Fruit fly (Drosophila melanogaster) whole organism, embryonic: Measurements from ENCODE around the gene Shawn.
A peak's percentile ranks its signal among the peaks of the same experiment; 100 is the strongest.

Experiments
- BEAF-32 ChIP-seq: fragments of 200-800 bp; sonication (Bioruptor generic); optimal IDR thresholded peaks from 3 replicates; lab custom pipeline; 2017; ENCODE audit warnings: missing biosample characterization, missing genetic modification characterization, mild to moderate bottlenecking, moderate library complexity, missing genetic modification reagents
- CG10321 ChIP-seq: fragments of 200-800 bp; sonication (Bioruptor generic); IDR thresholded peaks from 2 replicates; pipeline ENCODE4 v1.3.6; 2022; ENCODE audit warnings: missing biosample characterization, missing genetic modification characterization
- CG10565 ChIP-seq: fragments of 200-800 bp; sonication (Bioruptor generic); optimal IDR thresholded peaks from 3 replicates; lab custom pipeline; 2016; ENCODE audit warnings: missing biosample characterization, mild to moderate bottlenecking, missing genetic modification characterization
- CG13296 ChIP-seq: fragments of 200-800 bp; sonication (Bioruptor generic); optimal IDR thresholded peaks from 3 replicates; lab custom pipeline; 2018; ENCODE audit warnings: missing biosample characterization, mild to moderate bottlenecking, missing genetic modification characterization
- CG13894 ChIP-seq: fragments of 200-800 bp; sonication (Bioruptor generic); optimal IDR thresholded peaks from 3 replicates; lab custom pipeline; 2018; ENCODE audit warnings: missing biosample characterization, mild to moderate bottlenecking, missing genetic modification characterization, moderate library complexity
- CG14710 ChIP-seq: fragments of 200-800 bp; sonication (Bioruptor generic); optimal IDR thresholded peaks from 3 replicates; lab custom pipeline; 2019; ENCODE audit warnings: missing biosample characterization, mild to moderate bottlenecking, missing genetic modification characterization, moderate library complexity
- CG15269 ChIP-seq: fragments of 200-800 bp; sonication (Bioruptor generic); optimal IDR thresholded peaks from 2 replicates; lab custom pipeline; 2018; ENCODE audit warnings: missing biosample characterization, mild to moderate bottlenecking, missing genetic modification characterization, moderate library complexity
- CG15601 ChIP-seq: fragments of 200-800 bp; sonication (Bioruptor generic); optimal IDR thresholded peaks from 3 replicates; lab custom pipeline; 2019; ENCODE audit warnings: missing biosample characterization, mild to moderate bottlenecking, missing genetic modification characterization, moderate library complexity
- CG15696 ChIP-seq: fragments of 200-800 bp; sonication (Bioruptor generic); optimal IDR thresholded peaks from 2 replicates; lab custom pipeline; 2019; ENCODE audit warnings: missing biosample characterization, mild to moderate bottlenecking, missing genetic modification characterization, moderate library complexity
- CG1603 ChIP-seq: fragments of 200-800 bp; sonication (Bioruptor generic); optimal IDR thresholded peaks from 2 replicates; lab custom pipeline; 2019; ENCODE audit warnings: missing biosample characterization, mild to moderate bottlenecking, missing genetic modification characterization, moderate library complexity
- CG17568 ChIP-seq: fragments of 200-800 bp; sonication (Bioruptor generic); optimal IDR thresholded peaks from 2 replicates; lab custom pipeline; 2018; ENCODE audit warnings: missing biosample characterization, mild to moderate bottlenecking, missing genetic modification characterization, moderate library complexity
- CG18011 ChIP-seq: fragments of 200-800 bp; sonication (Bioruptor generic); optimal IDR thresholded peaks from 2 replicates; lab custom pipeline; 2017; ENCODE audit warnings: missing biosample characterization, missing genetic modification characterization, mild to moderate bottlenecking, moderate library complexity, missing genotype
- CG2116 ChIP-seq: fragments of 200-800 bp; sonication (Bioruptor generic); optimal IDR thresholded peaks from 3 replicates; lab custom pipeline; 2018; ENCODE audit warnings: missing biosample characterization, mild to moderate bottlenecking, missing genetic modification characterization
- CG2129 ChIP-seq: fragments of 200-800 bp; sonication (Bioruptor generic); IDR thresholded peaks from 2 replicates; pipeline ENCODE4 v1.3.6; 2022; ENCODE audit warnings: missing biosample characterization, missing genetic modification characterization; ENCODE audit not compliant: partially characterized antibody
- CG3065 ChIP-seq: fragments of 200-800 bp; sonication (Bioruptor generic); optimal IDR thresholded peaks from 2 replicates; lab custom pipeline; 2016; ENCODE audit warnings: missing biosample characterization, missing genetic modification characterization
- CG4424 ChIP-seq: fragments of 200-800 bp; sonication (Bioruptor generic); optimal IDR thresholded peaks from 3 replicates; lab custom pipeline; 2016; ENCODE audit warnings: missing biosample characterization, missing genetic modification characterization
- CG6272 ChIP-seq: fragments of 200-800 bp; sonication (Bioruptor generic); IDR thresholded peaks from 2 replicates; pipeline ENCODE4 v1.3.6; 2022; ENCODE audit warnings: missing biosample characterization, missing genetic modification characterization
- CG6654 ChIP-seq: fragments of 200-800 bp; sonication (Bioruptor generic); optimal IDR thresholded peaks from 2 replicates; lab custom pipeline; 2017; ENCODE audit warnings: missing biosample characterization, mild to moderate bottlenecking, missing genetic modification characterization
- CG6854 ChIP-seq: fragments of 200-800 bp; sonication (Bioruptor generic); optimal IDR thresholded peaks from 3 replicates; lab custom pipeline; 2017; ENCODE audit warnings: missing biosample characterization, mild to moderate bottlenecking, missing genetic modification characterization
- CG8359 ChIP-seq: fragments of 200-800 bp; sonication (Bioruptor generic); optimal IDR thresholded peaks from 2 replicates; lab custom pipeline; 2017; ENCODE audit warnings: missing biosample characterization, mild to moderate bottlenecking, missing genetic modification characterization, borderline replicate concordance
- CG9797 ChIP-seq: fragments of 200-800 bp; sonication (Bioruptor generic); optimal IDR thresholded peaks from 3 replicates; lab custom pipeline; 2018; ENCODE audit warnings: missing biosample characterization, mild to moderate bottlenecking, missing genetic modification characterization
- Camta ChIP-seq: fragments of 200-800 bp; sonication (Bioruptor generic); optimal IDR thresholded peaks from 2 replicates; lab custom pipeline; 2016; ENCODE audit warnings: missing biosample characterization, missing genetic modification characterization
- Dek ChIP-seq: fragments of 200-800 bp; sonication (Bioruptor generic); optimal IDR thresholded peaks from 3 replicates; lab custom pipeline; 2019; ENCODE audit warnings: missing biosample characterization, mild to moderate bottlenecking, missing genetic modification characterization, moderate library complexity
- Ets65A ChIP-seq: fragments of 200-800 bp; sonication (Bioruptor generic); peaks from one replicate; lab custom pipeline; 2016; ENCODE audit warnings: missing biosample characterization, missing genetic modification characterization
- Fer3 ChIP-seq: fragments of 200-800 bp; sonication (Bioruptor generic); optimal IDR thresholded peaks from 2 replicates; lab custom pipeline; 2018; ENCODE audit warnings: missing biosample characterization, mild to moderate bottlenecking, missing genetic modification characterization, moderate library complexity
- Hr39 ChIP-seq: fragments of >200 bp; optimal IDR thresholded peaks from 2 replicates; lab custom pipeline; 2017
- Kr ChIP-seq: fragments of 200-800 bp; sonication (Bioruptor generic); optimal IDR thresholded peaks from 2 replicates; lab custom pipeline; 2017; ENCODE audit warnings: missing biosample characterization, mild to moderate bottlenecking, missing genetic modification characterization
- Lim3 ChIP-seq: fragments of 200-800 bp; sonication (Bioruptor generic); IDR thresholded peaks from 2 replicates; pipeline ENCODE4 v1.3.6; 2022; ENCODE audit warnings: missing biosample characterization, missing genetic modification characterization
- Mes4 ChIP-seq: fragments of 200-800 bp; sonication (Bioruptor generic); optimal IDR thresholded peaks from 2 replicates; lab custom pipeline; 2016; ENCODE audit warnings: missing biosample characterization, missing genetic modification characterization
- Pdp1 ChIP-seq, 2 experiments: fragments of 200-800 bp; sonication (Bioruptor generic); optimal IDR thresholded peaks; 3 replicates each; lab custom pipeline; 2016; ENCODE audit warnings: missing biosample characterization in 2 of 2, missing genetic modification characterization in 2 of 2, mild to moderate bottlenecking in 1 of 2, moderate library complexity in 1 of 2
- Ravus ChIP-seq: fragments of 200-800 bp; sonication (Bioruptor generic); IDR thresholded peaks from 2 replicates; pipeline ENCODE4 v1.3.6; 2022; ENCODE audit warnings: missing biosample characterization, missing genetic modification characterization
- Sox102F ChIP-seq: fragments of 200-800 bp; sonication (Bioruptor generic); optimal IDR thresholded peaks from 2 replicates; lab custom pipeline; 2018; ENCODE audit warnings: missing biosample characterization, mild to moderate bottlenecking, missing genetic modification characterization, moderate library complexity
- Sry-δ ChIP-seq: fragments of 200-800 bp; sonication (Bioruptor generic); optimal IDR thresholded peaks from 2 replicates; lab custom pipeline; 2016; ENCODE audit warnings: missing biosample characterization, missing genetic modification characterization
- Trl ChIP-seq, 3 experiments: fragments of >200 bp in 2 of 3; fragments of 200-800 bp in 1 of 3; sonication (Bioruptor generic) in 1 of 3; optimal IDR thresholded peaks; 2 replicates in 1 of 3; 3 replicates in 2 of 3; lab custom pipeline; 2016 to 2017; ENCODE audit warnings: missing biosample characterization in 1 of 3, missing genetic modification characterization in 1 of 3
- bowl ChIP-seq: fragments of 200-800 bp; sonication (Bioruptor generic); IDR thresholded peaks from 2 replicates; pipeline ENCODE4 v1.3.6; 2022; ENCODE audit warnings: missing biosample characterization, missing genetic modification characterization
- bsh ChIP-seq, 2 experiments: fragments of 200-800 bp; sonication (Bioruptor generic); optimal IDR thresholded peaks; 2 replicates each; lab custom pipeline; 2017 to 2018; ENCODE audit warnings: mild to moderate bottlenecking in 2 of 2, missing biosample characterization in 2 of 2, missing genetic modification characterization in 2 of 2, moderate library complexity in 1 of 2
- fd102C ChIP-seq: fragments of 200-800 bp; sonication (Bioruptor generic); optimal IDR thresholded peaks from 2 replicates; lab custom pipeline; 2018; ENCODE audit warnings: missing biosample characterization, mild to moderate bottlenecking, missing genetic modification characterization, moderate library complexity
- fd96Cb ChIP-seq: fragments of 200-800 bp; sonication (Bioruptor generic); optimal IDR thresholded peaks from 2 replicates; lab custom pipeline; 2018; ENCODE audit warnings: missing biosample characterization, mild to moderate bottlenecking, missing genetic modification characterization, moderate library complexity
- fru ChIP-seq: fragments of >200 bp; optimal IDR thresholded peaks from 2 replicates; lab custom pipeline; 2017
- gfzf ChIP-seq: fragments of 200-800 bp; sonication (Bioruptor generic); optimal IDR thresholded peaks from 2 replicates; lab custom pipeline; 2016; ENCODE audit warnings: missing biosample characterization, mild to moderate bottlenecking, missing genetic modification characterization, moderate library complexity
- gsb-n ChIP-seq: fragments of 200-800 bp; sonication (Bioruptor generic); optimal IDR thresholded peaks from 3 replicates; lab custom pipeline; 2018; ENCODE audit warnings: missing biosample characterization, mild to moderate bottlenecking, missing genetic modification characterization
- nom ChIP-seq: fragments of 200-800 bp; sonication (Bioruptor generic); optimal IDR thresholded peaks from 2 replicates; lab custom pipeline; 2017; ENCODE audit warnings: missing biosample characterization, missing genetic modification characterization, mild to moderate bottlenecking, moderate library complexity, missing genetic modification reagents
- onecut ChIP-seq: fragments of 200-800 bp; sonication (Bioruptor generic); IDR thresholded peaks from 2 replicates; pipeline ENCODE4 v1.3.6; 2022; ENCODE audit warnings: missing biosample characterization, missing genetic modification characterization
- ro ChIP-seq: fragments of 200-800 bp; sonication (Bioruptor generic); IDR thresholded peaks from 2 replicates; pipeline ENCODE4 v1.3.6; 2022; ENCODE audit warnings: missing biosample characterization, missing genetic modification characterization
- row ChIP-seq: fragments of 200-800 bp; sonication (Bioruptor generic); IDR thresholded peaks from 3 replicates; pipeline ENCODE4 v1.3.6; 2022; ENCODE audit warnings: missing biosample characterization, missing genetic modification characterization
- run ChIP-seq: fragments of 200-800 bp; sonication (Bioruptor generic); optimal IDR thresholded peaks from 3 replicates; lab custom pipeline; 2018; ENCODE audit warnings: missing biosample characterization, mild to moderate bottlenecking, missing genetic modification characterization
- salm ChIP-seq: fragments of 200-800 bp; sonication (Bioruptor generic); optimal IDR thresholded peaks from 2 replicates; lab custom pipeline; 2018; ENCODE audit warnings: missing biosample characterization, mild to moderate bottlenecking, missing genetic modification characterization
- sqz ChIP-seq: fragments of 200-800 bp; sonication (Bioruptor generic); optimal IDR thresholded peaks from 3 replicates; lab custom pipeline; 2018; ENCODE audit warnings: missing biosample characterization, mild to moderate bottlenecking, missing genetic modification characterization
- tll ChIP-seq, 2 experiments: fragments of 200-800 bp in 1 of 2; fragments of >200 bp in 1 of 2; sonication (Bioruptor generic) in 1 of 2; optimal IDR thresholded peaks; 2 replicates each; lab custom pipeline; 2017 to 2019; ENCODE audit warnings: missing biosample characterization in 2 of 2, missing genetic modification characterization in 2 of 2, mild to moderate bottlenecking in 1 of 2, moderate library complexity in 1 of 2

Gene Shawn

DNA sequence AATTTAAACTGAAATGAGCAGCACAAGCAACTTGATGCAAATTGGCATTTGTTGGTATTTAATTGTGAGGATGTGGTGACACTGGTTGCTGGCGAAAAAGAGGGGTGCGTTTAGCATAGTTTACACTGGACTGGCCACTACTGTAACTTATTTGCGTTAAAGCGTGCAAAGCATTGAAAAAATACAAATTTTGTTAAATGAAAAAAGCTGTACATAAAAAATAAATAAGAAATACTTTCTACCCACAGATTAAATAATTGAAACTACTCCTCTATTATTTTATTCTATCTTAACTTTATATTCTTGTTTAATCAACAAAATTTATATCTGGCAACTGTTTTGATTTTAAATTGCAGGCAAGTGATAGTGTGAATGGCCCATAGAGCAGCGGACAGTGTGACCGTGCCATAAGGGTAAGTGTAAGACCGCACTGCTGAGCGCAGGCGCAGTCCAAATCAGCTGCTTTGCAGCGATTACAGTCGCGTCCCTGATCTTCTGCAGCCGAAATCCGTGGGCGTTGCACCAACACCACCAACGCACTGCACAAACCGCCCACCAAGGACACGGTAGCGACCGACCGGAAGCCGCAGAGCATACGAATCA lies 45.5 kb upstream of the Shawn start, which contains the start of the genes Grip84 and car (continued):
- peak; percentile 8 to 89 for TF ChIP-seq tll (GFP tag; optimal IDR thresholded peaks at IDR 0.05; lab: Kevin White, UChicago)
- no peak for TF ChIP-seq CG17568 (GFP tag; lab: Kevin White, UChicago)
- TF ChIP-seq fd102C (GFP tag; lab: Kevin White, UChicago), result no peak
- TF ChIP-seq CG8359 (GFP tag; lab: Kevin White, UChicago), result no peak
- peak; percentile 15 for TF ChIP-seq run (tag; lab: Kevin White, UChicago)
- TF ChIP-seq CG2129, result no peak
- TF ChIP-seq CG15696 (tag; lab: Kevin White, UChicago), result peak; percentile 63
- peak; percentile 99 for TF ChIP-seq CG14710 (tag; lab: Kevin White, UChicago)
- TF ChIP-seq CG6272 (GFP tag; lab: Robert Waterston, UW), result peak; percentile 74
- TF ChIP-seq row (GFP tag; lab: Robert Waterston, UW), result peak; percentile 89
- no peak for TF ChIP-seq Mes4 (GFP tag; lab: Kevin White, UChicago)
- no peak for TF ChIP-seq onecut (GFP tag; lab: Robert Waterston, UW)
- peak; percentile 44 for TF ChIP-seq BEAF-32
- TF ChIP-seq CG13894, result no peak
- TF ChIP-seq nom, result no peak
- TF ChIP-seq CG6854 (GFP tag; lab: Kevin White, UChicago), result no peak
- TF ChIP-seq fd96Cb (tag; lab: Kevin White, UChicago), result peak; percentile 56
- TF ChIP-seq gfzf (GFP tag; lab: Kevin White, UChicago), result peak; percentile 60
- no peak for TF ChIP-seq Ravus
- no peak for TF ChIP-seq salm (tag; lab: Kevin White, UChicago)
- TF ChIP-seq Fer3 (tag; lab: Kevin White, UChicago), result peak; percentile 50
- TF ChIP-seq Hr39 (lab: Kevin White, UChicago), result no peak
- TF ChIP-seq CG4424, result peak; percentile 69
- TF ChIP-seq Camta, result peak; percentile 61
- no peak for TF ChIP-seq Kr (GFP tag; lab: Kevin White, UChicago)
- TF ChIP-seq CG15601, result no peak
- TF ChIP-seq CG6654, result no peak
- no peak for TF ChIP-seq Lim3
- TF ChIP-seq Ets65A, result peak; percentile 95
- no peak for TF ChIP-seq CG13296 (GFP tag; lab: Kevin White, UChicago)
- TF ChIP-seq CG15269 (tag; lab: Kevin White, UChicago), result no peak
- no peak for TF ChIP-seq sqz (GFP tag; lab: Kevin White, UChicago)
- TF ChIP-seq fru, result no peak
- peak; percentile 52 for TF ChIP-seq CG2116 (GFP tag; lab: Kevin White, UChicago)
- TF ChIP-seq CG3065 (GFP tag; lab: Kevin White, UChicago), result no peak
- TF ChIP-seq CG1603 (tag; lab: Kevin White, UChicago), result no peak
- TF ChIP-seq bsh (GFP tag; optimal IDR thresholded peaks at IDR 0.05; lab: Kevin White, UChicago), result peak in 1 of 2 experiments; percentile 60
- TF ChIP-seq Sox102F (GFP tag; lab: Kevin White, UChicago), result no peak
- TF ChIP-seq Pdp1 (GFP tag; optimal IDR thresholded peaks at IDR 0.05; lab: Kevin White, UChicago), result peak in 1 of 2 experiments; percentile 63
- TF ChIP-seq Dek (tag; lab: Kevin White, UChicago), result no peak
- TF ChIP-seq CG10321 (GFP tag; lab: Robert Waterston, UW), result 0 out of 2 replicates have a peak, but pooled peaks have one; percentile 17
- peak; percentile 17 for TF ChIP-seq CG18011 (GFP tag; lab: Kevin White, UChicago)
- TF ChIP-seq CG10565, result no peak
- TF ChIP-seq Trl (optimal IDR thresholded peaks at IDR 0.05; lab: Kevin White, UChicago), result no peak
- peak; percentile 66 for TF ChIP-seq Trl (GFP tag; optimal IDR thresholded peaks at IDR 0.05; lab: Kevin White, UChicago)
- no peak for TF ChIP-seq Sry-δ (GFP tag; lab: Kevin White, UChicago)
- TF ChIP-seq ro (GFP tag; lab: Robert Waterston, UW), result no peak
- TF ChIP-seq CG9797 (GFP tag; lab: Kevin White, UChicago), result peak; percentile 77
- TF ChIP-seq bowl (GFP tag; lab: Robert Waterston, UW), result no peak
- TF ChIP-seq gsb-n, result no peak
